Worm (Caenorhabditis elegans) whole organism, L4 larva: ENCODE measurements around the gene F21A3.3.

Source experiments
- D1046.2 ChIP-seq: fragments of 200-800 bp; sonication (Bioruptor generic); IDR thresholded peaks from 2 replicates; pipeline ENCODE4 v1.3.6; 2022; ENCODE audit warnings: missing genetic modification characterization, missing compliant biosample characterization
- F44E2.7 ChIP-seq: fragments of 200-800 bp; sonication (Bioruptor generic); IDR thresholded peaks from 2 replicates; pipeline ENCODE4 v2.1.2; 2022; ENCODE audit warnings: missing genetic modification characterization, missing compliant biosample characterization
- F49E8.2 ChIP-seq: sonication (generic microtip); optimal IDR thresholded peaks from 2 replicates; lab custom pipeline; 2016; ENCODE audit warnings: missing compliant biosample characterization, mild to moderate bottlenecking, missing genetic modification characterization, borderline replicate concordance
- T20F7.1 ChIP-seq: fragments of 200-800 bp; sonication (Bioruptor generic); optimal IDR thresholded peaks from 2 replicates; lab custom pipeline; 2018; ENCODE audit warnings: mild to moderate bottlenecking, missing genetic modification characterization, missing compliant biosample characterization
- T26A8.4 ChIP-seq: fragments of 200-800 bp; sonication (Bioruptor generic); IDR thresholded peaks from 2 replicates; pipeline ENCODE4 v1.3.6; 2022; ENCODE audit warnings: missing genetic modification characterization, missing compliant biosample characterization
- Y5F2A.4 ChIP-seq: fragments of 200-800 bp; sonication (Bioruptor generic); optimal IDR thresholded peaks from 2 replicates; lab custom pipeline; 2018; ENCODE audit warnings: mild to moderate bottlenecking, missing genetic modification characterization, missing compliant biosample characterization
- aly-2 ChIP-seq: sonication (generic microtip); optimal IDR thresholded peaks from 2 replicates; lab custom pipeline; 2018; ENCODE audit warnings: missing biosample characterization, missing genetic modification characterization
- ceh-20 ChIP-seq: fragments of 200-800 bp; sonication (Bioruptor generic); IDR thresholded peaks from 2 replicates; pipeline ENCODE4 v1.3.6; 2022; ENCODE audit warnings: missing genetic modification reagents, missing genetic modification characterization, missing compliant biosample characterization
- ceh-28 ChIP-seq: fragments of 150-350 bp; optimal IDR thresholded peaks from 2 replicates; lab custom pipeline; 2014; ENCODE audit warnings: missing biosample characterization, missing genetic modification reagents, missing genetic modification characterization
- cey-2 ChIP-seq: sonication (generic microtip); optimal IDR thresholded peaks from 3 replicates; lab custom pipeline; 2017; ENCODE audit warnings: missing genetic modification characterization, mild to moderate bottlenecking, missing compliant biosample characterization, antibody characterized with exemption, borderline replicate concordance; ENCODE audit not compliant: insufficient read depth
- daf-12 ChIP-seq: fragments of 150-350 bp; optimal IDR thresholded peaks from 2 replicates; lab custom pipeline; 2014; ENCODE audit warnings: missing biosample characterization, missing genetic modification reagents, missing genetic modification characterization
- daf-16 ChIP-seq, 3 experiments: sonication (generic microtip); optimal IDR thresholded peaks; 2 replicates each; lab custom pipeline; 2016 to 2017; ENCODE audit warnings: missing genetic modification characterization in 3 of 3, missing genetic modification reagents in 3 of 3, mild to moderate bottlenecking in 2 of 3, missing compliant biosample characterization in 2 of 3, missing biosample characterization in 1 of 3, moderate library complexity in 1 of 3
- daf-8 ChIP-seq: fragments of 200-800 bp; sonication (Bioruptor generic); IDR thresholded peaks from 2 replicates; pipeline ENCODE4 v1.3.6; 2022; ENCODE audit warnings: missing genetic modification characterization, missing compliant biosample characterization
- dmd-9 ChIP-seq: fragments of 200-800 bp; sonication (Bioruptor generic); IDR thresholded peaks from 2 replicates; pipeline ENCODE4 v1.3.6; 2022; ENCODE audit warnings: missing genetic modification reagents, missing genetic modification characterization, missing compliant biosample characterization
- dpl-1 ChIP-seq: fragments of 150-350 bp; optimal IDR thresholded peaks from 2 replicates; lab custom pipeline; 2014; ENCODE audit warnings: missing biosample characterization, missing genetic modification reagents, missing genetic modification characterization
- duxl-1 ChIP-seq: sonication (generic microtip); optimal IDR thresholded peaks from 2 replicates; lab custom pipeline; 2016; ENCODE audit warnings: mild to moderate bottlenecking, missing genetic modification characterization, moderate library complexity, missing compliant biosample characterization; ENCODE audit not compliant: poor library complexity
- egl-43 ChIP-seq: fragments of 200-800 bp; sonication (Bioruptor generic); IDR thresholded peaks from 2 replicates; pipeline ENCODE4 v1.3.6; 2022; ENCODE audit warnings: missing genetic modification reagents, missing genetic modification characterization, missing compliant biosample characterization
- fkh-10 ChIP-seq: fragments of 150-350 bp; optimal IDR thresholded peaks from 2 replicates; lab custom pipeline; 2014; ENCODE audit warnings: missing biosample characterization, missing genetic modification reagents, missing genetic modification characterization
- gei-8 ChIP-seq: fragments of 200-800 bp; sonication (Bioruptor generic); optimal IDR thresholded peaks from 2 replicates; lab custom pipeline; 2018; ENCODE audit warnings: mild to moderate bottlenecking, missing genetic modification characterization, missing compliant biosample characterization
- hif-1 ChIP-seq, 2 experiments: sonication (generic microtip); optimal IDR thresholded peaks; 2 replicates each; lab custom pipeline; 2016 to 2017; ENCODE audit warnings: missing compliant biosample characterization in 2 of 2, missing genetic modification characterization in 2 of 2, missing genetic modification reagents in 2 of 2, missing genotype in 2 of 2, mild to moderate bottlenecking in 1 of 2
- hlh-11 ChIP-seq: fragments of 200-800 bp; sonication (Bioruptor generic); optimal IDR thresholded peaks from 2 replicates; lab custom pipeline; 2018; ENCODE audit warnings: mild to moderate bottlenecking, missing genetic modification characterization, missing compliant biosample characterization
- hlh-30 ChIP-seq: sonication (generic microtip); optimal IDR thresholded peaks from 2 replicates; lab custom pipeline; 2017; ENCODE audit warnings: antibody characterized with exemption, mild to moderate bottlenecking, missing genetic modification characterization, missing compliant biosample characterization; ENCODE audit not compliant: insufficient read depth
- lin-15B ChIP-seq: fragments of 150-350 bp; sonication (generic microtip); optimal IDR thresholded peaks from 3 replicates; lab custom pipeline; 2014; ENCODE audit warnings: missing biosample characterization, missing genetic modification characterization
- lir-3 ChIP-seq: sonication (generic microtip); optimal IDR thresholded peaks from 2 replicates; lab custom pipeline; 2016; ENCODE audit warnings: mild to moderate bottlenecking, missing genetic modification characterization, missing compliant biosample characterization
- lsy-2 ChIP-seq, 2 experiments: fragments of 150-350 bp in 1 of 2; sonication (generic microtip) in 1 of 2; optimal IDR thresholded peaks; 2 replicates each; lab custom pipeline; 2014 to 2017; ENCODE audit warnings: missing biosample characterization in 2 of 2, missing genetic modification characterization in 2 of 2
- madf-5 ChIP-seq, 2 experiments: fragments of 200-800 bp; sonication (Bioruptor generic); IDR thresholded peaks; 2 replicates each; pipeline ENCODE4 v1.3.6; 2022; ENCODE audit warnings: missing compliant biosample characterization in 2 of 2, missing genetic modification characterization in 2 of 2
- mdt-29 ChIP-seq: fragments of 200-800 bp; sonication (Bioruptor generic); IDR thresholded peaks from 2 replicates; pipeline ENCODE4 v1.3.6; 2022; ENCODE audit warnings: missing genetic modification reagents, missing genetic modification characterization, missing compliant biosample characterization
- mes-2 ChIP-seq: sonication (generic microtip); optimal IDR thresholded peaks from 2 replicates; lab custom pipeline; 2016; ENCODE audit warnings: missing genotype, mild to moderate bottlenecking, missing genetic modification characterization, missing compliant biosample characterization; ENCODE audit not compliant: poor library complexity, severe bottlenecking
- nhr-10 ChIP-seq: fragments of 150-350 bp; optimal IDR thresholded peaks from 2 replicates; lab custom pipeline; 2014; ENCODE audit warnings: missing biosample characterization, missing genetic modification characterization
- nhr-102 ChIP-seq: sonication (generic microtip); optimal IDR thresholded peaks from 2 replicates; lab custom pipeline; 2016; ENCODE audit warnings: mild to moderate bottlenecking, missing genetic modification characterization, moderate library complexity, missing compliant biosample characterization
- nhr-111 ChIP-seq: fragments of 200-800 bp; sonication (Bioruptor generic); optimal IDR thresholded peaks from 2 replicates; lab custom pipeline; 2018; ENCODE audit warnings: mild to moderate bottlenecking, missing genetic modification characterization, missing compliant biosample characterization
- nhr-25 ChIP-seq: sonication (generic microtip); optimal IDR thresholded peaks from 2 replicates; lab custom pipeline; 2017; ENCODE audit warnings: missing genetic modification characterization, mild to moderate bottlenecking, missing compliant biosample characterization, antibody characterized with exemption, moderate library complexity, borderline replicate concordance; ENCODE audit not compliant: insufficient read depth
- nhr-28 ChIP-seq: fragments of 150-350 bp; optimal IDR thresholded peaks from 2 replicates; lab custom pipeline; 2014; ENCODE audit warnings: missing biosample characterization, missing genetic modification characterization
- nhr-42 ChIP-seq: fragments of 200-800 bp; sonication (Bioruptor generic); IDR thresholded peaks from 2 replicates; pipeline ENCODE4 v1.3.6; 2022; ENCODE audit warnings: missing genetic modification characterization, missing compliant biosample characterization
- nhr-48 ChIP-seq: sonication (generic microtip); optimal IDR thresholded peaks from 2 replicates; lab custom pipeline; 2016; ENCODE audit warnings: mild to moderate bottlenecking, missing genetic modification characterization, missing compliant biosample characterization
- nhr-6 ChIP-seq: fragments of 150-350 bp; optimal IDR thresholded peaks from 2 replicates; lab custom pipeline; 2014; ENCODE audit warnings: missing biosample characterization, missing genetic modification characterization
- nhr-77 ChIP-seq: fragments of 150-350 bp; optimal IDR thresholded peaks from 2 replicates; lab custom pipeline; 2014; ENCODE audit warnings: missing biosample characterization, missing genetic modification characterization
- pha-4 ChIP-seq, 2 experiments: fragments of 150-350 bp in 1 of 2; fragments of 200-800 bp in 1 of 2; sonication (Bioruptor generic) in 1 of 2; IDR thresholded peaks in 1 of 2; optimal IDR thresholded peaks in 1 of 2; 2 replicates each; pipeline versions ENCODE4 v1.3.6 to Lab custom; 2014 to 2022; ENCODE audit warnings: missing genetic modification characterization in 2 of 2, missing genetic modification reagents in 2 of 2, missing biosample characterization in 1 of 2, missing compliant biosample characterization in 1 of 2
- php-3 ChIP-seq: fragments of 200-800 bp; sonication (Bioruptor generic); IDR thresholded peaks from 2 replicates; pipeline ENCODE4 v1.3.6; 2022; ENCODE audit warnings: missing genetic modification reagents, missing genetic modification characterization, missing compliant biosample characterization
- pqm-1 ChIP-seq: sonication (generic microtip); optimal IDR thresholded peaks from 2 replicates; lab custom pipeline; 2017; ENCODE audit warnings: missing biosample characterization, missing genetic modification characterization
- rbr-2 ChIP-seq: sonication (generic microtip); optimal IDR thresholded peaks from 2 replicates; lab custom pipeline; 2016; ENCODE audit warnings: missing genotype, missing genetic modification characterization, missing compliant biosample characterization
- snpc-1.2 ChIP-seq: fragments of 200-800 bp; sonication (Bioruptor generic); IDR thresholded peaks from 2 replicates; pipeline ENCODE4 v1.3.6; 2022; ENCODE audit warnings: missing genetic modification reagents, missing genetic modification characterization, missing compliant biosample characterization
- snpc-4 ChIP-seq: fragments of 150-350 bp; optimal IDR thresholded peaks from 2 replicates; lab custom pipeline; 2014; ENCODE audit warnings: missing biosample characterization, missing genetic modification characterization
- tra-1 ChIP-seq: fragments of 200-800 bp; sonication (Bioruptor generic); IDR thresholded peaks from 2 replicates; pipeline ENCODE4 v1.3.6; 2022; ENCODE audit warnings: missing genetic modification reagents, missing genetic modification characterization, missing compliant biosample characterization
- vab-7 ChIP-seq: fragments of 200-800 bp; sonication (Bioruptor generic); IDR thresholded peaks from 2 replicates; pipeline ENCODE4 v1.3.6; 2022; ENCODE audit warnings: missing genetic modification reagents, missing genetic modification characterization, missing compliant biosample characterization
- zfp-2 ChIP-seq: sonication (generic microtip); optimal IDR thresholded peaks from 2 replicates; lab custom pipeline; 2016; ENCODE audit warnings: mild to moderate bottlenecking, missing genetic modification characterization, missing compliant biosample characterization
- zfp-3 ChIP-seq: fragments of 200-800 bp; sonication (Bioruptor generic); conservative IDR thresholded peaks from 2 replicates; pipeline ENCODE4 v1.3.6; 2022; ENCODE audit warnings: missing genetic modification reagents, missing genetic modification characterization, missing compliant biosample characterization
- zip-2 ChIP-seq: fragments of 150-350 bp; optimal IDR thresholded peaks from 2 replicates; lab custom pipeline; 2014; ENCODE audit warnings: missing biosample characterization, missing genetic modification characterization
- ztf-11 ChIP-seq: fragments of 150-350 bp; optimal IDR thresholded peaks from 2 replicates; lab custom pipeline; 2014; ENCODE audit warnings: missing biosample characterization, missing genetic modification characterization

The F21A3.3 gene

ce11 chrV:15563985-15564384 lies 46.5 kb downstream of the F21A3.3 start (continued):
- TF ChIP-seq T26A8.4 (GFP tag; lab: Robert Waterston, UW): no peak
- no peak for TF ChIP-seq nhr-111 (GFP tag; lab: Kevin White, UChicago)
- no peak for TF ChIP-seq lin-15B (tag; lab: Kevin White, UChicago)
- peak; percentile 50 for TF ChIP-seq mes-2
- no peak for TF ChIP-seq nhr-42 (GFP tag; lab: Robert Waterston, UW)
- TF ChIP-seq duxl-1 (tag; lab: Kevin White, UChicago): no peak
- TF ChIP-seq hif-1 (tag; optimal IDR thresholded peaks at IDR 0.05; lab: Kevin White, UChicago): peak in 1 of 2 experiments; percentile 28
- peak; percentile 62 for TF ChIP-seq nhr-102 (tag; lab: Kevin White, UChicago)
- peak; percentile 37 for TF ChIP-seq pqm-1 (tag; lab: Kevin White, UChicago)
- peak; percentile 79 for TF ChIP-seq nhr-28 (tag; lab: Kevin White, UChicago)
- no peak for TF ChIP-seq ztf-11
- no peak; the same call in 1 of the 2 replicates for TF ChIP-seq zfp-3 (GFP tag; lab: Robert Waterston, UW)
- no peak for TF ChIP-seq F49E8.2 (tag; lab: Kevin White, UChicago)
- no peak for TF ChIP-seq ceh-28
- 0 out of 2 replicates have a peak, but pooled peaks have one; percentile 36 for TF ChIP-seq tra-1 (GFP tag; lab: Robert Waterston, UW)
- TF ChIP-seq gei-8: no peak
- 0 out of 2 replicates have a peak, but pooled peaks have one; percentile 12 for TF ChIP-seq pha-4 (GFP tag; IDR thresholded peaks at IDR 0.05; lab: Robert Waterston, UW)
- TF ChIP-seq pha-4 (tag; optimal IDR thresholded peaks at IDR 0.05; lab: Kevin White, UChicago): no peak
- TF ChIP-seq nhr-10: peak; percentile 34
- no peak for TF ChIP-seq cey-2
- TF ChIP-seq egl-43 (GFP tag; lab: Robert Waterston, UW): no peak
- no peak for TF ChIP-seq nhr-6 (tag; lab: Kevin White, UChicago)
- TF ChIP-seq F44E2.7 (GFP tag; lab: Robert Waterston, UW): no peak
- TF ChIP-seq vab-7 (GFP tag; lab: Robert Waterston, UW): no peak
- TF ChIP-seq hlh-11 (tag; lab: Kevin White, UChicago): peak; percentile 76
- no peak for TF ChIP-seq D1046.2 (GFP tag; lab: Robert Waterston, UW)
- TF ChIP-seq zip-2 (tag; lab: Kevin White, UChicago): no peak
- no peak for TF ChIP-seq lir-3
- peak; percentile 68 for TF ChIP-seq nhr-77
- no peak for TF ChIP-seq snpc-1.2 (GFP tag; lab: Robert Waterston, UW)
- no peak for TF ChIP-seq dmd-9 (GFP tag; lab: Robert Waterston, UW)
- TF ChIP-seq T20F7.1 (GFP tag; lab: Kevin White, UChicago): no peak
- TF ChIP-seq nhr-48: peak; percentile 69
- no peak for TF ChIP-seq nhr-25 (tag; lab: Kevin White, UChicago)
- no peak for TF ChIP-seq snpc-4 (tag; lab: Kevin White, UChicago)
- no peak for TF ChIP-seq mdt-29 (GFP tag; lab: Robert Waterston, UW)
- TF ChIP-seq aly-2: no peak
- no peak for TF ChIP-seq Y5F2A.4 (GFP tag; lab: Kevin White, UChicago)
- no peak for TF ChIP-seq madf-5 (GFP tag; IDR thresholded peaks at IDR 0.05; lab: Robert Waterston, UW)
- TF ChIP-seq dpl-1 (GFP tag; lab: Kevin White, UChicago): peak; percentile 7
- TF ChIP-seq lsy-2 (tag; optimal IDR thresholded peaks at IDR 0.05; lab: Kevin White, UChicago): peak in 1 of 2 experiments; percentile 26
- no peak for TF ChIP-seq zfp-2 (tag; lab: Kevin White, UChicago)
- TF ChIP-seq daf-8 (GFP tag; lab: Robert Waterston, UW): no peak
- no peak for TF ChIP-seq fkh-10 (GFP tag; lab: Kevin White, UChicago)
- no peak for TF ChIP-seq daf-12 (tag; lab: Kevin White, UChicago)
- peak; percentile 35 for TF ChIP-seq hlh-30 (tag; lab: Kevin White, UChicago)
- no peak for TF ChIP-seq rbr-2
- peak in 1 of 2 experiments; percentile 48 for TF ChIP-seq daf-16 (GFP tag; optimal IDR thresholded peaks at IDR 0.05; lab: Kevin White, UChicago)
- peak; percentile 82 for TF ChIP-seq daf-16 (tag; optimal IDR thresholded peaks at IDR 0.05; lab: Kevin White, UChicago)
- TF ChIP-seq php-3 (GFP tag; lab: Robert Waterston, UW): no peak
- TF ChIP-seq ceh-20: no peak
